Worm (Caenorhabditis elegans) whole organism, L3 larva: ENCODE measurements around the gene gab-1.

Source experiments
- aly-2 ChIP-seq: fragments of 150-350 bp; optimal IDR thresholded peaks from 2 replicates; lab custom pipeline; 2014; ENCODE audit warnings: missing biosample characterization, missing genetic modification characterization
- elt-3 ChIP-seq, 3 experiments: fragments of 150-350 bp in 1 of 3; sonication (generic microtip) in 2 of 3; optimal IDR thresholded peaks; 2 replicates in 2 of 3; 4 replicates in 1 of 3; lab custom pipeline; 2014 to 2017; ENCODE audit warnings: missing biosample characterization in 3 of 3, missing genetic modification characterization in 3 of 3
- nhr-23 ChIP-seq: fragments of 150-350 bp; optimal IDR thresholded peaks from 2 replicates; lab custom pipeline; 2014; ENCODE audit warnings: missing biosample characterization, missing genetic modification reagents, missing genetic modification characterization
- zag-1 ChIP-seq: fragments of 150-350 bp; optimal IDR thresholded peaks from 2 replicates; lab custom pipeline; 2014; ENCODE audit warnings: missing biosample characterization, missing genetic modification characterization

DNA sequence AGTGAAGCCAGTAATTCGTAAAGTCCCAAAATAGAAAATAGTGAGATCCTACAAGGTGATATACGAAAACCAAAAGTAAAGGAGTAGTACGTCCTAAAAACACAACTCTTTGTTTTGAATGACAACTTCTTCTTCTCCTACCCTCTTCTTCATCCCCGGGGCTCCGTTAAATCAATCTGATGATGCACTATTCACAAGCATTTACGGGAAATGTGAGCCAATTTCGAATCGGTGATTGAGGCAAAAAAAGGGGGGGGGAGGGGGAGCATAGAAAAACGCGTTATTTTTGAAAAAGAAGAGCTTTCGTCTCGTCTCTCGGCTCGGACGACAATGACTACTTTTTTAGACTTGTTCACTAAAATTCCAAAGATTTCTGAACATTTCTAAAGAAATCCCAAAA lies 4.4 kb upstream of the gab-1 start:
- TF ChIP-seq elt-3 (tag; optimal IDR thresholded peaks at IDR 0.05; lab: Kevin White, UChicago) (no peak), nhr-23 (tag; lab: Kevin White, UChicago) (no peak), aly-2 (tag; lab: Kevin White, UChicago) (no peak), zag-1 (tag; lab: Kevin White, UChicago) (no peak)
